Fruit fly (Drosophila melanogaster) Kc167 (cell line): ENCODE results near the gene CG15625.

Source experiments
- Sin3A ChIP-seq: fragments of >200 bp; optimal IDR thresholded peaks from 2 replicates; lab custom pipeline; 2018; ENCODE audit warnings: missing external identifiers
- h ChIP-seq: fragments of >200 bp; optimal IDR thresholded peaks from 3 replicates; lab custom pipeline; 2018; ENCODE audit warnings: missing external identifiers
- insv ChIP-seq: fragments of >200 bp; optimal IDR thresholded peaks from 3 replicates; lab custom pipeline; 2018; ENCODE audit warnings: missing external identifiers
- psq ChIP-seq: fragments of >200 bp; optimal IDR thresholded peaks from 2 replicates; lab custom pipeline; 2017; ENCODE audit warnings: missing external identifiers
- ttk ChIP-seq: sonication (Bioruptor generic); optimal IDR thresholded peaks from 2 replicates; lab custom pipeline; 2017; ENCODE audit warnings: missing external identifiers

- no peak for TF ChIP-seq psq
- TF ChIP-seq h (lab: Kevin White, UChicago) = no peak
- TF ChIP-seq Sin3A = no peak
- TF ChIP-seq insv (lab: Kevin White, UChicago) = no peak
- no peak for TF ChIP-seq ttk (lab: Kevin White, UChicago)
Measured at dm6 chr2L:4847191-4847853, 42.5 kb upstream of the CG15625 start, which contains the start of the genes mxt and CG11927.
